Fruit fly (Drosophila melanogaster) whole organism, embryonic: ENCODE results near the gene CG42591.
A peak's percentile ranks its signal among the peaks of the same experiment; 100 is the strongest.

Experiments
- ATbp ChIP-seq: fragments of 200-800 bp; sonication (Bioruptor generic); optimal IDR thresholded peaks from 2 replicates; lab custom pipeline; 2017; ENCODE audit warnings: missing biosample characterization, mild to moderate bottlenecking, missing genetic modification characterization, missing genetic modification reagents
- Bdp1 ChIP-seq: fragments of 200-800 bp; sonication (Bioruptor generic); optimal IDR thresholded peaks from 3 replicates; lab custom pipeline; 2016; ENCODE audit warnings: missing biosample characterization, missing genetic modification characterization
- Bgb ChIP-seq: fragments of 200-800 bp; sonication (Bioruptor generic); IDR thresholded peaks from 2 replicates; pipeline ENCODE4 v1.3.6; 2022; ENCODE audit warnings: missing biosample characterization, missing genetic modification characterization; ENCODE audit not compliant: partially characterized antibody
- Blimp-1 ChIP-seq: fragments of 200-800 bp; sonication (Bioruptor generic); optimal IDR thresholded peaks from 3 replicates; lab custom pipeline; 2018; ENCODE audit warnings: missing biosample characterization, missing genetic modification characterization, mild to moderate bottlenecking, moderate library complexity, missing genetic modification reagents
- BtbVII ChIP-seq: fragments of 200-800 bp; sonication (Bioruptor generic); optimal IDR thresholded peaks from 3 replicates; lab custom pipeline; 2017; ENCODE audit warnings: missing biosample characterization, mild to moderate bottlenecking, missing genetic modification characterization
- C15 ChIP-seq: fragments of 200-800 bp; sonication (Bioruptor generic); IDR thresholded peaks from 3 replicates; pipeline ENCODE4 v1.3.6; 2022; ENCODE audit warnings: missing biosample characterization, missing genetic modification characterization
- CG10543 ChIP-seq: fragments of 200-800 bp; sonication (Bioruptor generic); optimal IDR thresholded peaks from 3 replicates; lab custom pipeline; 2017; ENCODE audit warnings: missing biosample characterization, mild to moderate bottlenecking, missing genetic modification characterization, moderate library complexity
- CG15696 ChIP-seq: fragments of 200-800 bp; sonication (Bioruptor generic); optimal IDR thresholded peaks from 2 replicates; lab custom pipeline; 2019; ENCODE audit warnings: missing biosample characterization, mild to moderate bottlenecking, missing genetic modification characterization, moderate library complexity
- CG2120 ChIP-seq: fragments of 200-800 bp; sonication (Bioruptor generic); optimal IDR thresholded peaks from 3 replicates; lab custom pipeline; 2016; ENCODE audit warnings: missing biosample characterization, missing genetic modification characterization
- CG2712 ChIP-seq: fragments of 200-800 bp; optimal IDR thresholded peaks from 3 replicates; lab custom pipeline; 2019; ENCODE audit warnings: missing biosample characterization, mild to moderate bottlenecking, missing genetic modification characterization, moderate library complexity
- CG2875 ChIP-seq: fragments of 200-800 bp; sonication (Bioruptor generic); optimal IDR thresholded peaks from 2 replicates; lab custom pipeline; 2017; ENCODE audit warnings: missing biosample characterization, mild to moderate bottlenecking, missing genetic modification characterization, missing genetic modification reagents
- CG3065 ChIP-seq: fragments of 200-800 bp; sonication (Bioruptor generic); optimal IDR thresholded peaks from 2 replicates; lab custom pipeline; 2016; ENCODE audit warnings: missing biosample characterization, missing genetic modification characterization
- CG34224 ChIP-seq: fragments of 200-800 bp; sonication (Bioruptor generic); IDR thresholded peaks from 3 replicates; pipeline ENCODE4 v1.3.6; 2022; ENCODE audit warnings: missing biosample characterization, missing genetic modification characterization; ENCODE audit not compliant: partially characterized antibody
- CG3838 ChIP-seq: fragments of 200-800 bp; sonication (Bioruptor generic); optimal IDR thresholded peaks from 3 replicates; lab custom pipeline; 2016; ENCODE audit warnings: missing biosample characterization, missing genetic modification characterization
- CG6791 ChIP-seq: fragments of 200-800 bp; sonication (Bioruptor generic); IDR thresholded peaks from 3 replicates; pipeline ENCODE4 v1.3.6; 2022; ENCODE audit warnings: missing biosample characterization, missing genetic modification characterization; ENCODE audit not compliant: partially characterized antibody
- CG9437 ChIP-seq: fragments of 200-800 bp; sonication (Bioruptor generic); optimal IDR thresholded peaks from 2 replicates; lab custom pipeline; 2018; ENCODE audit warnings: missing biosample characterization, mild to moderate bottlenecking, missing genetic modification characterization
- CkIIα-i1 ChIP-seq: fragments of 200-800 bp; sonication (Bioruptor generic); IDR thresholded peaks from 2 replicates; pipeline ENCODE4 v1.3.6; 2022; ENCODE audit warnings: missing biosample characterization, missing genetic modification characterization
- Dad ChIP-seq: fragments of 200-800 bp; sonication (Bioruptor generic); optimal IDR thresholded peaks from 3 replicates; lab custom pipeline; 2016; ENCODE audit warnings: missing biosample characterization, missing genetic modification characterization
- Deaf1 ChIP-seq: fragments of 200-800 bp; optimal IDR thresholded peaks from 3 replicates; lab custom pipeline; 2019; ENCODE audit warnings: missing biosample characterization, mild to moderate bottlenecking, missing genetic modification characterization, moderate library complexity
- Dfd ChIP-seq, 2 experiments: fragments of >200 bp; optimal IDR thresholded peaks; 2 replicates each; lab custom pipeline; 2017; ENCODE audit warnings: missing biosample characterization in 2 of 2, missing genetic modification characterization in 2 of 2
- Doc2 ChIP-seq: fragments of 200-800 bp; sonication (Bioruptor generic); IDR thresholded peaks from 2 replicates; pipeline ENCODE4 v1.3.6; 2022; ENCODE audit warnings: missing biosample characterization, missing genetic modification characterization
- Dp ChIP-seq: fragments of 200-800 bp; sonication (Bioruptor generic); optimal IDR thresholded peaks from 2 replicates; lab custom pipeline; 2018; ENCODE audit warnings: missing biosample characterization, mild to moderate bottlenecking, missing genetic modification characterization, moderate library complexity
- E2f1 ChIP-seq: fragments of 200-800 bp; sonication (Bioruptor generic); IDR thresholded peaks from 2 replicates; pipeline ENCODE4 v1.3.6; 2022; ENCODE audit warnings: missing biosample characterization, missing genetic modification characterization
- Fer2 ChIP-seq: fragments of 200-800 bp; sonication (Bioruptor generic); optimal IDR thresholded peaks from 2 replicates; lab custom pipeline; 2018; ENCODE audit warnings: missing biosample characterization, mild to moderate bottlenecking, missing genetic modification characterization, moderate library complexity
- Gug ChIP-seq: fragments of 200-800 bp; sonication (Bioruptor generic); IDR thresholded peaks from 4 replicates; pipeline ENCODE4 v1.3.6; 2022; ENCODE audit warnings: missing biosample characterization, missing genetic modification characterization
- HLH54F ChIP-seq: fragments of 200-800 bp; sonication (Bioruptor generic); optimal IDR thresholded peaks from 3 replicates; lab custom pipeline; 2016; ENCODE audit warnings: missing biosample characterization, missing genetic modification characterization
- Hmx ChIP-seq: fragments of 200-800 bp; sonication (Bioruptor generic); optimal IDR thresholded peaks from 2 replicates; lab custom pipeline; 2016; ENCODE audit warnings: missing biosample characterization, missing genetic modification characterization
- Kr ChIP-seq: fragments of 200-800 bp; sonication (Bioruptor generic); optimal IDR thresholded peaks from 2 replicates; lab custom pipeline; 2017; ENCODE audit warnings: missing biosample characterization, mild to moderate bottlenecking, missing genetic modification characterization
- NC2α ChIP-seq: fragments of 200-800 bp; sonication (Bioruptor generic); optimal IDR thresholded peaks from 2 replicates; lab custom pipeline; 2016; ENCODE audit warnings: missing biosample characterization, missing genetic modification characterization
- NFAT ChIP-seq: fragments of 200-800 bp; sonication (Bioruptor generic); IDR thresholded peaks from 2 replicates; pipeline ENCODE4 v1.3.6; 2022; ENCODE audit warnings: missing biosample characterization, missing genetic modification characterization
- Oaz ChIP-seq: fragments of 200-800 bp; sonication (Bioruptor generic); IDR thresholded peaks from 2 replicates; pipeline ENCODE4 v1.3.6; 2022; ENCODE audit warnings: missing biosample characterization, missing genetic modification characterization
- Pdp1 ChIP-seq, 2 experiments: fragments of 200-800 bp; sonication (Bioruptor generic); optimal IDR thresholded peaks; 3 replicates each; lab custom pipeline; 2016; ENCODE audit warnings: missing biosample characterization in 2 of 2, missing genetic modification characterization in 2 of 2, mild to moderate bottlenecking in 1 of 2, moderate library complexity in 1 of 2
- Spps ChIP-seq: fragments of 200-800 bp; sonication (Bioruptor generic); optimal IDR thresholded peaks from 2 replicates; lab custom pipeline; 2018; ENCODE audit warnings: missing biosample characterization, mild to moderate bottlenecking, missing genetic modification characterization
- Taf1 ChIP-seq: fragments of 200-800 bp; sonication (Bioruptor generic); IDR thresholded peaks from 2 replicates; pipeline ENCODE4 v1.3.6; 2022; ENCODE audit warnings: missing biosample characterization, missing genetic modification characterization
- ac ChIP-seq: fragments of 200-800 bp; sonication (Bioruptor generic); optimal IDR thresholded peaks from 3 replicates; lab custom pipeline; 2017; ENCODE audit warnings: missing biosample characterization, mild to moderate bottlenecking, missing genetic modification characterization
- bbx ChIP-seq: fragments of 200-800 bp; sonication (Bioruptor generic); IDR thresholded peaks from 2 replicates; pipeline ENCODE4 v1.3.6; 2022; ENCODE audit warnings: missing biosample characterization, missing genetic modification characterization; ENCODE audit not compliant: partially characterized antibody
- crol ChIP-seq: fragments of 200-800 bp; sonication (Bioruptor generic); IDR thresholded peaks from 2 replicates; pipeline ENCODE4 v1.3.6; 2022; ENCODE audit warnings: missing biosample characterization, missing genetic modification characterization
- dan ChIP-seq: fragments of 200-800 bp; sonication (Bioruptor generic); IDR thresholded peaks from 2 replicates; pipeline ENCODE4 v1.3.6; 2022; ENCODE audit warnings: missing biosample characterization, missing genetic modification characterization
- dimm ChIP-seq: fragments of 200-800 bp; sonication (Bioruptor generic); IDR thresholded peaks from 2 replicates; pipeline ENCODE4 v1.3.6; 2022; ENCODE audit warnings: missing biosample characterization, missing genetic modification characterization
- dysf ChIP-seq: fragments of 200-800 bp; sonication (Bioruptor generic); IDR thresholded peaks from 3 replicates; pipeline ENCODE4 v1.3.6; 2022; ENCODE audit warnings: missing biosample characterization, missing genetic modification characterization
- gce ChIP-seq: fragments of 200-800 bp; sonication (Bioruptor generic); IDR thresholded peaks from 3 replicates; pipeline ENCODE4 v1.3.6; 2022; ENCODE audit warnings: missing biosample characterization, missing genetic modification characterization
- h ChIP-seq: fragments of >200 bp; optimal IDR thresholded peaks from 2 replicates; lab custom pipeline; 2017
- ham ChIP-seq: fragments of 200-800 bp; sonication (Bioruptor generic); IDR thresholded peaks from 2 replicates; pipeline ENCODE4 v1.3.6; 2022; ENCODE audit warnings: missing biosample characterization, missing genetic modification characterization
- hkb ChIP-seq, 2 experiments: fragments of 200-800 bp in 1 of 2; fragments of >200 bp in 1 of 2; sonication (Bioruptor generic) in 1 of 2; IDR thresholded peaks in 1 of 2; optimal IDR thresholded peaks in 1 of 2; 2 replicates each; pipeline versions ENCODE4 v1.3.6 to Lab custom; 2017 to 2022; ENCODE audit warnings: missing biosample characterization in 1 of 2, missing genetic modification characterization in 1 of 2
- pfk ChIP-seq: fragments of 200-800 bp; sonication (Bioruptor generic); optimal IDR thresholded peaks from 2 replicates; lab custom pipeline; 2018; ENCODE audit warnings: missing biosample characterization, mild to moderate bottlenecking, missing genetic modification characterization, moderate library complexity
- pnt ChIP-seq: fragments of 200-800 bp; sonication (Bioruptor generic); optimal IDR thresholded peaks from 3 replicates; lab custom pipeline; 2016; ENCODE audit warnings: missing biosample characterization, missing genetic modification characterization
- schlank ChIP-seq: fragments of 200-800 bp; sonication (Bioruptor generic); optimal IDR thresholded peaks from 2 replicates; lab custom pipeline; 2018; ENCODE audit warnings: missing biosample characterization, mild to moderate bottlenecking, missing genetic modification characterization
- slbo ChIP-seq: fragments of 200-800 bp; sonication (Bioruptor generic); IDR thresholded peaks from 2 replicates; pipeline ENCODE4 v1.3.6; 2022; ENCODE audit warnings: missing biosample characterization, missing genetic modification characterization
- stc ChIP-seq: fragments of 200-800 bp; sonication (Bioruptor generic); IDR thresholded peaks from 2 replicates; pipeline ENCODE4 v1.3.6; 2022; ENCODE audit warnings: missing biosample characterization, missing genetic modification characterization
- sug ChIP-seq: fragments of 200-800 bp; optimal IDR thresholded peaks from 2 replicates; lab custom pipeline; 2019; ENCODE audit warnings: missing biosample characterization, mild to moderate bottlenecking, missing genetic modification characterization, moderate library complexity
- toy ChIP-seq: fragments of 200-800 bp; sonication (Bioruptor generic); IDR thresholded peaks from 2 replicates; pipeline ENCODE4 v1.3.6; 2022; ENCODE audit warnings: missing biosample characterization, missing genetic modification characterization
- trem ChIP-seq: fragments of 200-800 bp; optimal IDR thresholded peaks from 3 replicates; lab custom pipeline; 2019; ENCODE audit warnings: missing biosample characterization, mild to moderate bottlenecking, missing genetic modification characterization, moderate library complexity

CG42591 gene

dm6 chr3L:8116809-8117208, 47.0 kb upstream of the CG42591 start (continued):
- TF ChIP-seq h (lab: Kevin White, UChicago) (no peak), dysf (GFP tag; lab: Robert Waterston, UW) (no peak), ATbp (GFP tag; lab: Kevin White, UChicago) (no peak), CG34224 (GFP tag; lab: Robert Waterston, UW) (0 out of 3 replicates have a peak, but pooled peaks have one; percentile 12), CkIIα-i1 (GFP tag; lab: Robert Waterston, UW) (no peak), NFAT (GFP tag; lab: Robert Waterston, UW) (no peak), slbo (peak; percentile 48; the same call in 1 of the 2 replicates), Deaf1 (tag; lab: Kevin White, UChicago) (no peak), pfk (GFP tag; lab: Kevin White, UChicago) (no peak), Bgb (GFP tag; lab: Robert Waterston, UW) (peak; percentile 43), CG15696 (tag; lab: Kevin White, UChicago) (no peak), HLH54F (no peak), crol (GFP tag; lab: Robert Waterston, UW) (peak; percentile 27), CG3065 (GFP tag; lab: Kevin White, UChicago) (no peak), Bdp1 (GFP tag; lab: Kevin White, UChicago) (no peak), dimm (no peak), Spps (tag; lab: Kevin White, UChicago) (no peak), Kr (GFP tag; lab: Kevin White, UChicago) (no peak), CG3838 (GFP tag; lab: Kevin White, UChicago) (no peak), Doc2 (GFP tag; lab: Robert Waterston, UW) (no peak), gce (GFP tag; lab: Robert Waterston, UW) (no peak), E2f1 (GFP tag; lab: Robert Waterston, UW) (no peak), C15 (GFP tag; lab: Robert Waterston, UW) (no peak), Oaz (GFP tag; lab: Robert Waterston, UW) (no peak), Gug (GFP tag; lab: Robert Waterston, UW) (0 out of 4 replicates have a peak, but pooled peaks have one; percentile 15), Hmx (no peak), stc (no peak), CG10543 (GFP tag; lab: Kevin White, UChicago) (peak; percentile 18), dan (GFP tag; lab: Robert Waterston, UW) (no peak), Pdp1 (GFP tag; optimal IDR thresholded peaks at IDR 0.05; lab: Kevin White, UChicago) (peak in 1 of 2 experiments; percentile 76), trem (tag; lab: Kevin White, UChicago) (no peak), Dfd (GFP tag; optimal IDR thresholded peaks at IDR 0.05; lab: Kevin White, UChicago) (no peak), sug (tag; lab: Kevin White, UChicago) (peak; percentile 31), Fer2 (no peak), CG9437 (GFP tag; lab: Kevin White, UChicago) (no peak), CG2712 (tag; lab: Kevin White, UChicago) (no peak), schlank (tag; lab: Kevin White, UChicago) (no peak), NC2α (GFP tag; lab: Kevin White, UChicago) (no peak), toy (GFP tag; lab: Robert Waterston, UW) (no peak), pnt (GFP tag; lab: Kevin White, UChicago) (no peak), bbx (no peak), CG6791 (GFP tag; lab: Robert Waterston, UW) (no peak), ham (no peak), Dp (GFP tag; lab: Kevin White, UChicago) (no peak), Blimp-1 (GFP tag; lab: Kevin White, UChicago) (no peak), ac (GFP tag; lab: Kevin White, UChicago) (no peak), Taf1 (no peak), CG2120 (GFP tag; lab: Kevin White, UChicago) (no peak), hkb (optimal IDR thresholded peaks at IDR 0.05; lab: Kevin White, UChicago) (no peak), hkb (GFP tag; IDR thresholded peaks at IDR 0.05; lab: Robert Waterston, UW) (0 out of 2 replicates have a peak, but pooled peaks have one; percentile 15), Dad (GFP tag; lab: Kevin White, UChicago) (no peak), BtbVII (GFP tag; lab: Kevin White, UChicago) (no peak), CG2875 (no peak)
